Fruit fly (Drosophila melanogaster) whole organism, prepupa: ENCODE data around the gene CG16717.

Experiments used
- CG31627 ChIP-seq: fragments of 200-800 bp; sonication (Bioruptor generic); optimal IDR thresholded peaks from 3 replicates; lab custom pipeline; 2016; ENCODE audit warnings: missing biosample characterization, missing genetic modification characterization
- Ets21C ChIP-seq: fragments of 200-800 bp; sonication (Bioruptor generic); optimal IDR thresholded peaks from 3 replicates; lab custom pipeline; 2016; ENCODE audit warnings: missing biosample characterization, missing genetic modification characterization
- achi ChIP-seq: fragments of 200-800 bp; sonication (Bioruptor generic); optimal IDR thresholded peaks from 3 replicates; lab custom pipeline; 2016; ENCODE audit warnings: missing biosample characterization, missing genetic modification characterization

dm6 chr3L:9705591-9705990 is 26.6 kb downstream of the CG16717 start:
- no peak for TF ChIP-seq achi (GFP tag; lab: Kevin White, UChicago)
- TF ChIP-seq Ets21C (GFP tag; lab: Kevin White, UChicago) = no peak
- no peak for TF ChIP-seq CG31627 (GFP tag; lab: Kevin White, UChicago)
